Fruit fly (Drosophila melanogaster): Measurements from ENCODE around the gene CG34008.

- TF ChIP-seq CG8478 (optimal IDR thresholded peaks at IDR 0.05) (no peak), CTCF (optimal IDR thresholded peaks at IDR 0.05) (no peak)
Measured at dm6 chr3R:20595901-20596300, 14.6 kb upstream of the CG34008 start.
